Fruit fly (Drosophila melanogaster) whole organism, embryonic: ENCODE data around the gene eIF3d1.
A peak's percentile ranks its signal among the peaks of the same experiment; 100 is the strongest.

Experiments
- Ada2b ChIP-seq: fragments of 200-800 bp; sonication (Bioruptor generic); IDR thresholded peaks from 2 replicates; pipeline ENCODE4 v1.3.6; 2022; ENCODE audit warnings: missing biosample characterization, missing genetic modification characterization
- Adf1 ChIP-seq: fragments of 200-800 bp; sonication (Bioruptor generic); IDR thresholded peaks from 2 replicates; pipeline ENCODE4 v1.3.6; 2022; ENCODE audit warnings: missing biosample characterization, missing genetic modification characterization
- Atf-2 ChIP-seq: fragments of 200-800 bp; sonication (Bioruptor generic); optimal IDR thresholded peaks from 2 replicates; lab custom pipeline; 2016; ENCODE audit warnings: missing biosample characterization, missing genetic modification characterization
- BtbVII ChIP-seq: fragments of 200-800 bp; sonication (Bioruptor generic); optimal IDR thresholded peaks from 3 replicates; lab custom pipeline; 2017; ENCODE audit warnings: missing biosample characterization, mild to moderate bottlenecking, missing genetic modification characterization
- CG10959 ChIP-seq: fragments of 200-800 bp; sonication (Bioruptor generic); IDR thresholded peaks from 2 replicates; pipeline ENCODE4 v1.3.6; 2022; ENCODE audit warnings: missing biosample characterization, missing genetic modification characterization
- CG11247 ChIP-seq: fragments of 200-800 bp; sonication (Bioruptor generic); IDR thresholded peaks from 2 replicates; pipeline ENCODE4 v1.3.6; 2022; ENCODE audit warnings: missing biosample characterization, missing genetic modification characterization
- CG11695 ChIP-seq: fragments of 200-800 bp; sonication (Bioruptor generic); IDR thresholded peaks from 3 replicates; pipeline ENCODE4 v1.3.6; 2022; ENCODE audit warnings: missing biosample characterization, missing genetic modification characterization
- CG11723 ChIP-seq: fragments of 200-800 bp; sonication (Bioruptor generic); optimal IDR thresholded peaks from 2 replicates; lab custom pipeline; 2017; ENCODE audit warnings: missing biosample characterization, mild to moderate bottlenecking, missing genetic modification characterization
- CG12071 ChIP-seq: fragments of 200-800 bp; sonication (Bioruptor generic); optimal IDR thresholded peaks from 3 replicates; lab custom pipeline; 2018; ENCODE audit warnings: missing biosample characterization, mild to moderate bottlenecking, missing genetic modification characterization
- CG12104 ChIP-seq: fragments of 200-800 bp; sonication (Bioruptor generic); optimal IDR thresholded peaks from 3 replicates; lab custom pipeline; 2016; ENCODE audit warnings: missing biosample characterization, missing genetic modification characterization
- CG12236 ChIP-seq: fragments of 200-800 bp; sonication (Bioruptor generic); optimal IDR thresholded peaks from 2 replicates; lab custom pipeline; 2016; ENCODE audit warnings: missing biosample characterization, missing genetic modification characterization
- CG13624 ChIP-seq: fragments of 200-800 bp; sonication (Bioruptor generic); optimal IDR thresholded peaks from 2 replicates; lab custom pipeline; 2016; ENCODE audit warnings: missing biosample characterization, missing genetic modification characterization
- CG14441 ChIP-seq: fragments of 200-800 bp; sonication (Bioruptor generic); IDR thresholded peaks from 2 replicates; pipeline ENCODE4 v1.3.6; 2022; ENCODE audit warnings: missing biosample characterization, missing genetic modification characterization
- CG15696 ChIP-seq: fragments of 200-800 bp; sonication (Bioruptor generic); optimal IDR thresholded peaks from 2 replicates; lab custom pipeline; 2019; ENCODE audit warnings: missing biosample characterization, mild to moderate bottlenecking, missing genetic modification characterization, moderate library complexity
- CG1602 ChIP-seq: fragments of 200-800 bp; sonication (Bioruptor generic); optimal IDR thresholded peaks from 3 replicates; lab custom pipeline; 2016; ENCODE audit warnings: missing biosample characterization, missing genetic modification characterization
- CG1647 ChIP-seq: fragments of 200-800 bp; sonication (Bioruptor generic); optimal IDR thresholded peaks from 3 replicates; lab custom pipeline; 2016; ENCODE audit warnings: missing biosample characterization, missing genetic modification characterization
- CG17829 ChIP-seq: fragments of 200-800 bp; optimal IDR thresholded peaks from 2 replicates; lab custom pipeline; 2019; ENCODE audit warnings: missing biosample characterization, mild to moderate bottlenecking, missing genetic modification characterization, moderate library complexity
- CG31224 ChIP-seq: fragments of 200-800 bp; sonication (Bioruptor generic); IDR thresholded peaks from 2 replicates; pipeline ENCODE4 v1.3.6; 2022; ENCODE audit warnings: missing biosample characterization, missing genetic modification characterization
- CG31388 ChIP-seq: fragments of 200-800 bp; sonication (Bioruptor generic); optimal IDR thresholded peaks from 2 replicates; lab custom pipeline; 2016; ENCODE audit warnings: missing biosample characterization, missing genetic modification characterization
- CG34224 ChIP-seq: fragments of 200-800 bp; sonication (Bioruptor generic); IDR thresholded peaks from 3 replicates; pipeline ENCODE4 v1.3.6; 2022; ENCODE audit warnings: missing biosample characterization, missing genetic modification characterization; ENCODE audit not compliant: partially characterized antibody
- CG4820 ChIP-seq: fragments of 200-800 bp; sonication (Bioruptor generic); optimal IDR thresholded peaks from 3 replicates; lab custom pipeline; 2016; ENCODE audit warnings: missing biosample characterization, missing genetic modification characterization
- CG5180 ChIP-seq: fragments of 200-800 bp; sonication (Bioruptor generic); optimal IDR thresholded peaks from 3 replicates; lab custom pipeline; 2017; ENCODE audit warnings: missing biosample characterization, missing genetic modification characterization, mild to moderate bottlenecking, moderate library complexity, missing genetic modification reagents
- CG6689 ChIP-seq: fragments of 200-800 bp; sonication (Bioruptor generic); IDR thresholded peaks from 2 replicates; pipeline ENCODE4 v1.3.6; 2022; ENCODE audit warnings: missing biosample characterization, missing genetic modification characterization
- CG7357 ChIP-seq: fragments of 200-800 bp; sonication (Bioruptor generic); IDR thresholded peaks from 3 replicates; pipeline ENCODE4 v1.3.6; 2022; ENCODE audit warnings: missing biosample characterization, missing genetic modification characterization
- CG9609 ChIP-seq: fragments of 200-800 bp; sonication (Bioruptor generic); optimal IDR thresholded peaks from 3 replicates; lab custom pipeline; 2016; ENCODE audit warnings: missing biosample characterization, missing genetic modification characterization
- Doc2 ChIP-seq: fragments of 200-800 bp; sonication (Bioruptor generic); IDR thresholded peaks from 2 replicates; pipeline ENCODE4 v1.3.6; 2022; ENCODE audit warnings: missing biosample characterization, missing genetic modification characterization
- Fer1 ChIP-seq: fragments of 200-800 bp; sonication (Bioruptor generic); optimal IDR thresholded peaks from 2 replicates; lab custom pipeline; 2017; ENCODE audit warnings: missing biosample characterization, mild to moderate bottlenecking, missing genetic modification characterization
- H2.0 ChIP-seq: fragments of 200-800 bp; sonication (Bioruptor generic); IDR thresholded peaks from 2 replicates; pipeline ENCODE4 v1.3.6; 2022; ENCODE audit warnings: missing biosample characterization, missing genetic modification characterization
- HLH4C ChIP-seq: fragments of 200-800 bp; sonication (Bioruptor generic); IDR thresholded peaks from 3 replicates; pipeline ENCODE4 v1.3.6; 2022; ENCODE audit warnings: missing biosample characterization, missing genetic modification characterization; ENCODE audit not compliant: partially characterized antibody
- Hr78 ChIP-seq, 2 experiments: fragments of 200-800 bp in 1 of 2; fragments of >200 bp in 1 of 2; sonication (Bioruptor generic) in 1 of 2; optimal IDR thresholded peaks; 2 replicates each; lab custom pipeline; 2017 to 2019; ENCODE audit warnings: missing biosample characterization in 2 of 2, missing genetic modification characterization in 2 of 2, mild to moderate bottlenecking in 1 of 2, moderate library complexity in 1 of 2
- Med ChIP-seq: fragments of 200-800 bp; sonication (Bioruptor generic); peaks from one replicate; lab custom pipeline; 2016; ENCODE audit warnings: missing biosample characterization, missing genetic modification characterization, mild to moderate bottlenecking, inconsistent platforms, moderate library complexity
- Nf-YA ChIP-seq: fragments of 200-800 bp; sonication (Bioruptor generic); IDR thresholded peaks from 2 replicates; pipeline ENCODE4 v1.3.6; 2022; ENCODE audit warnings: missing biosample characterization, missing genetic modification characterization
- Rx ChIP-seq: fragments of 200-800 bp; sonication (Bioruptor generic); IDR thresholded peaks from 2 replicates; pipeline ENCODE4 v1.3.6; 2022; ENCODE audit warnings: missing biosample characterization, missing genetic modification characterization
- Scr ChIP-seq: fragments of 200-800 bp; sonication (Bioruptor generic); IDR thresholded peaks from 2 replicates; pipeline ENCODE4 v1.3.6; 2022; ENCODE audit warnings: missing biosample characterization, missing genetic modification characterization; ENCODE audit not compliant: partially characterized antibody
- Six4 ChIP-seq: fragments of 200-800 bp; sonication (Bioruptor generic); optimal IDR thresholded peaks from 2 replicates; lab custom pipeline; 2016; ENCODE audit warnings: missing biosample characterization, missing genetic modification characterization
- Tbp ChIP-seq: fragments of >200 bp; optimal IDR thresholded peaks from 2 replicates; lab custom pipeline; 2018; ENCODE audit warnings: missing biosample characterization, missing genetic modification characterization
- abd-A ChIP-seq: fragments of 200-800 bp; sonication (Bioruptor generic); optimal IDR thresholded peaks from 3 replicates; lab custom pipeline; 2019; ENCODE audit warnings: missing biosample characterization, mild to moderate bottlenecking, missing genetic modification characterization, moderate library complexity
- al ChIP-seq: fragments of 200-800 bp; sonication (Bioruptor generic); IDR thresholded peaks from 2 replicates; pipeline ENCODE4 v1.3.6; 2022; ENCODE audit warnings: missing biosample characterization, missing genetic modification characterization
- ase ChIP-seq: fragments of 200-800 bp; sonication (Bioruptor generic); IDR thresholded peaks from 3 replicates; pipeline ENCODE4 v1.3.6; 2022; ENCODE audit warnings: missing biosample characterization, missing genetic modification characterization
- bigmax ChIP-seq: fragments of 200-800 bp; sonication (Bioruptor generic); optimal IDR thresholded peaks from 2 replicates; lab custom pipeline; 2018; ENCODE audit warnings: missing biosample characterization, mild to moderate bottlenecking, missing genetic modification characterization
- dpn ChIP-seq, 2 experiments: fragments of 200-800 bp; sonication (Bioruptor generic); optimal IDR thresholded peaks; 3 replicates each; lab custom pipeline; 2016; ENCODE audit warnings: missing biosample characterization in 2 of 2, missing genetic modification characterization in 2 of 2
- ewg ChIP-seq: fragments of 200-800 bp; sonication (Bioruptor generic); optimal IDR thresholded peaks from 3 replicates; lab custom pipeline; 2017; ENCODE audit warnings: mild to moderate bottlenecking, missing biosample characterization, missing genetic modification reagents, missing genetic modification characterization
- gfzf ChIP-seq: fragments of 200-800 bp; sonication (Bioruptor generic); optimal IDR thresholded peaks from 2 replicates; lab custom pipeline; 2016; ENCODE audit warnings: missing biosample characterization, mild to moderate bottlenecking, missing genetic modification characterization, moderate library complexity
- nerfin-1 ChIP-seq: fragments of 200-800 bp; sonication (Bioruptor generic); optimal IDR thresholded peaks from 3 replicates; lab custom pipeline; 2019; ENCODE audit warnings: missing biosample characterization, mild to moderate bottlenecking, missing genetic modification characterization, moderate library complexity
- pho ChIP-seq: fragments of 200-800 bp; sonication (Bioruptor generic); optimal IDR thresholded peaks from 2 replicates; lab custom pipeline; 2016; ENCODE audit warnings: missing biosample characterization, missing genetic modification characterization
- sd ChIP-seq: fragments of 200-800 bp; sonication (Bioruptor generic); optimal IDR thresholded peaks from 3 replicates; lab custom pipeline; 2018; ENCODE audit warnings: missing biosample characterization, mild to moderate bottlenecking, missing genetic modification characterization, moderate library complexity
- sob ChIP-seq: fragments of 200-800 bp; sonication (Bioruptor generic); IDR thresholded peaks from 2 replicates; pipeline ENCODE4 v1.3.6; 2022; ENCODE audit warnings: missing biosample characterization, missing genetic modification characterization
- ssp ChIP-seq: fragments of 200-800 bp; sonication (Bioruptor generic); IDR thresholded peaks from 2 replicates; pipeline ENCODE4 v1.3.6; 2022; ENCODE audit warnings: missing biosample characterization, missing genetic modification characterization

The eIF3d1 gene

dm6 chr3R:23726740-23727139, 46.9 kb downstream of the eIF3d1 start (continued):
- TF ChIP-seq HLH4C (GFP tag; lab: Robert Waterston, UW) (no peak), Hr78 (GFP tag; optimal IDR thresholded peaks at IDR 0.05; lab: Kevin White, UChicago) (no peak), CG1647 (peak; percentile 65), ase (GFP tag; lab: Robert Waterston, UW) (no peak; the same call in 2 of the 3 replicates), CG34224 (GFP tag; lab: Robert Waterston, UW) (no peak), CG11247 (GFP tag; lab: Robert Waterston, UW) (peak; percentile 60), CG4820 (GFP tag; lab: Kevin White, UChicago) (peak; percentile 52), CG12236 (no peak), CG5180 (no peak), gfzf (GFP tag; lab: Kevin White, UChicago) (no peak), pho (GFP tag; lab: Kevin White, UChicago) (peak; percentile 78), bigmax (GFP tag; lab: Kevin White, UChicago) (no peak), CG10959 (GFP tag; lab: Robert Waterston, UW) (no peak), al (GFP tag; lab: Robert Waterston, UW) (peak; percentile 87), Six4 (GFP tag; lab: Kevin White, UChicago) (peak; percentile 48), sd (peak; percentile 81), abd-A (peak; percentile 5), Doc2 (GFP tag; lab: Robert Waterston, UW) (no peak), CG1602 (GFP tag; lab: Kevin White, UChicago) (peak; percentile 59), CG11695 (GFP tag; lab: Robert Waterston, UW) (peak; percentile 86), CG14441 (peak; percentile 79), ssp (GFP tag; lab: Robert Waterston, UW) (peak; percentile 54), Nf-YA (peak; percentile 55), CG17829 (tag; lab: Kevin White, UChicago) (peak; percentile 75), sob (GFP tag; lab: Robert Waterston, UW) (peak; percentile 89), Rx (GFP tag; lab: Robert Waterston, UW) (peak; percentile 57), Ada2b (GFP tag; lab: Robert Waterston, UW) (peak; percentile 85), CG7357 (GFP tag; lab: Robert Waterston, UW) (peak; percentile 67), CG9609 (GFP tag; lab: Kevin White, UChicago) (peak; percentile 43), CG12071 (GFP tag; lab: Kevin White, UChicago) (peak; percentile 60), Tbp (GFP tag; lab: Kevin White, UChicago) (no peak), CG31224 (peak; percentile 78), CG13624 (GFP tag; lab: Kevin White, UChicago) (peak; percentile 78), Adf1 (GFP tag; lab: Robert Waterston, UW) (peak; percentile 68), CG31388 (no peak), CG15696 (tag; lab: Kevin White, UChicago) (peak; percentile 28), nerfin-1 (tag; lab: Kevin White, UChicago) (no peak), dpn (GFP tag; optimal IDR thresholded peaks at IDR 0.05; lab: Kevin White, UChicago) (peak; percentile 65 to 73), Scr (no peak), ewg (GFP tag; lab: Kevin White, UChicago) (no peak), BtbVII (GFP tag; lab: Kevin White, UChicago) (peak; percentile 83), CG12104 (GFP tag; lab: Kevin White, UChicago) (peak; percentile 51), CG6689 (GFP tag; lab: Robert Waterston, UW) (peak; percentile 75), Atf-2 (GFP tag; lab: Kevin White, UChicago) (peak; percentile 29), CG11723 (GFP tag; lab: Kevin White, UChicago) (peak; percentile 36), Med (GFP tag; lab: Kevin White, UChicago) (peak; percentile 95), H2.0 (GFP tag; lab: Robert Waterston, UW) (peak; percentile 80), Fer1 (GFP tag; lab: Kevin White, UChicago) (peak; percentile 90)
